Worm (Caenorhabditis elegans): ENCODE measurements around the gene pgp-3.
A peak's percentile ranks its signal among the peaks of the same experiment; 100 is the strongest.

Gene pgp-3

ce11 chrX:11337783-11338182 is 14.2 kb upstream of the pgp-3 start, which contains the start of gene gcy-9:
Gene gcy-9 (minus strand): TSS chrX:11337883.
- TF ChIP-seq hlh-11 (tag; optimal IDR thresholded peaks at IDR 0.05) (no peak), R02D3.7 (tag; optimal IDR thresholded peaks at IDR 0.05) (no peak), ceh-82 (tag; optimal IDR thresholded peaks at IDR 0.05) (no peak), lin-38 (GFP tag; IDR thresholded peaks at IDR 0.05) (no peak), ZK546.5 (tag; optimal IDR thresholded peaks at IDR 0.05) (no peak), rbr-2 (tag; optimal IDR thresholded peaks at IDR 0.05) (no peak), unc-130 (GFP tag; optimal IDR thresholded peaks at IDR 0.05) (no peak), snpc-4 (tag; optimal IDR thresholded peaks at IDR 0.05) (no peak), F44E2.7 (GFP tag; IDR thresholded peaks at IDR 0.05) (no peak), snpc-1.2 (GFP tag; IDR thresholded peaks at IDR 0.05) (no peak), daf-8 (GFP tag; IDR thresholded peaks at IDR 0.05) (no peak), fkh-10 (GFP tag; optimal IDR thresholded peaks at IDR 0.05) (no peak), nhr-48 (tag; optimal IDR thresholded peaks at IDR 0.05) (no peak), ztf-7 (tag; optimal IDR thresholded peaks at IDR 0.05) (no peak), fos-1 (tag; optimal IDR thresholded peaks at IDR 0.05) (no peak), Y105C5A.15 (GFP tag; IDR thresholded peaks at IDR 0.05) (no peak), nhr-102 (tag; optimal IDR thresholded peaks at IDR 0.05) (no peak)

DNA sequence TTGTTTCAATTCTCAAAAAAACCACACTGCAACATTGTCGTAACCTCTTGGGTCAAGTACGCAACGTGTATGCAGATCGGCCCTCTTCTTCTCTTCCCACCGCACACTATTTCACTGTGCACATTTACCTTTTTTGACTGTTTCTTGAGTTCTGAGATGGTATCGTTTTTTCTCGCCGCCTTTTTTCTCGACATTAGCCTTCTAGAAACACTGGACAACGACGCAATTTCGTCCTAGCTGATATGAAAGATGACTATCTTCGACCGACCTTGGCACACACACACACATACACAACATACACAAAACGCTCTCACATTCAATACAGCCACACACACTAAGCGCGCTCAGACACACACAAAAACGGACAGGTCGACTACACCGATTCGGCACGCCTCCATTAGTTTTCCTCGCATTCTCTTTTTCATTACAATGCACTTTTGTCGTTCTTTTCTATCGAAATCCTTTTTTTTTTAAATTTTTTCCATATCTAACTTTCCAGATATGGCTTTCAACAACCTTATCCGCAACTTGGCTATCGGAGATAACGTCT is 12.5 kb upstream of the pgp-3 start, which contains the start of gene aco-1:
TSS of gene aco-1 (plus strand) at position 500 of the 550 bp plus-strand sequence.
- TF ChIP-seq spr-3 (GFP tag; optimal IDR thresholded peaks at IDR 0.05) (no peak), hlh-11 (tag; optimal IDR thresholded peaks at IDR 0.05) (peak; percentile 77), ceh-82 (tag; optimal IDR thresholded peaks at IDR 0.05) (no peak), unc-130 (GFP tag; optimal IDR thresholded peaks at IDR 0.05) (no peak), pqm-1 (tag; optimal IDR thresholded peaks at IDR 0.05) (peak; percentile 16), unc-39 (tag; optimal IDR thresholded peaks at IDR 0.05) (no peak), egl-27 (tag; optimal IDR thresholded peaks at IDR 0.05) (no peak), cey-2 (tag; optimal IDR thresholded peaks at IDR 0.05; ENCODE audit: borderline replicate concordance, insufficient read depth) (no peak), ztf-7 (tag; optimal IDR thresholded peaks at IDR 0.05) (no peak), dve-1 (tag; optimal IDR thresholded peaks at IDR 0.05; ENCODE audit: insufficient read depth) (peak; percentile 60), ZK546.5 (tag; optimal IDR thresholded peaks at IDR 0.05) (no peak), ZK337.2 (GFP tag; IDR thresholded peaks at IDR 0.05) (no peak), R02D3.7 (tag; optimal IDR thresholded peaks at IDR 0.05) (no peak), nhr-6 (tag; optimal IDR thresholded peaks at IDR 0.05) (no peak), nhr-111 (GFP tag; optimal IDR thresholded peaks at IDR 0.05) (no peak), F44E2.7 (GFP tag; IDR thresholded peaks at IDR 0.05) (no peak), Y48G9A.11 (GFP tag; IDR thresholded peaks at IDR 0.05) (no peak), lin-38 (GFP tag; IDR thresholded peaks at IDR 0.05) (no peak), lin-29 (GFP tag; IDR thresholded peaks at IDR 0.05) (no peak), nhr-76 (tag; optimal IDR thresholded peaks at IDR 0.05) (no peak), mdt-29 (GFP tag; IDR thresholded peaks at IDR 0.05) (no peak), mxl-3 (GFP tag; optimal IDR thresholded peaks at IDR 0.05) (peak; percentile 14), nhr-28 (tag; optimal IDR thresholded peaks at IDR 0.05) (peak; percentile 99), skn-1 (tag; optimal IDR thresholded peaks at IDR 0.05) (no peak), snpc-4 (tag; optimal IDR thresholded peaks at IDR 0.05) (no peak), unc-62 (GFP tag; optimal IDR thresholded peaks at IDR 0.05 in 1 of 2) (peak in 1 of 2 experiments; percentile 68), unc-62 (tag; optimal IDR thresholded peaks at IDR 0.05) (no peak), dmd-6 (GFP tag; IDR thresholded peaks at IDR 0.05) (peak; percentile 53), dpl-1 (GFP tag; optimal IDR thresholded peaks at IDR 0.05) (no peak), fos-1 (tag; optimal IDR thresholded peaks at IDR 0.05) (no peak), pha-4 (GFP tag; IDR thresholded peaks at IDR 0.05) (no peak), pha-4 (tag; optimal IDR thresholded peaks at IDR 0.05) (no peak), zfp-2 (tag; optimal IDR thresholded peaks at IDR 0.05) (no peak), mep-1 (tag; optimal IDR thresholded peaks at IDR 0.05) (peak; percentile 27), mxl-2 (GFP tag; conservative IDR thresholded peaks at IDR 0.05) (no peak), nhr-11 (tag; optimal IDR thresholded peaks at IDR 0.05) (no peak), lin-13 (GFP tag; optimal IDR thresholded peaks at IDR 0.05) (no peak), rbr-2 (tag; optimal IDR thresholded peaks at IDR 0.05) (peak; percentile 4), nhr-42 (GFP tag; IDR thresholded peaks at IDR 0.05) (0 out of 2 replicates have a peak, but pooled peaks have one; percentile 19), tra-1 (GFP tag; IDR thresholded peaks at IDR 0.05) (0 out of 2 replicates have a peak, but pooled peaks have one; percentile 39), hlh-30 (tag; optimal IDR thresholded peaks at IDR 0.05; ENCODE audit: insufficient read depth) (peak; percentile 11), daf-8 (GFP tag; IDR thresholded peaks at IDR 0.05) (no peak), F10B5.3 (tag; optimal IDR thresholded peaks at IDR 0.05) (no peak), lsy-2 (tag; optimal IDR thresholded peaks at IDR 0.05) (no peak)
